Fruit fly (Drosophila melanogaster): Measurements from ENCODE around the gene CG10561.

The CG10561 gene

dm6 chr2L:19154893-19155389 lies 40.7 kb downstream of the CG10561 start:
- TF ChIP-seq CG17801 (GFP tag; optimal IDR thresholded peaks at IDR 0.05; ENCODE audit: partially characterized antibody): no peak

DNA sequence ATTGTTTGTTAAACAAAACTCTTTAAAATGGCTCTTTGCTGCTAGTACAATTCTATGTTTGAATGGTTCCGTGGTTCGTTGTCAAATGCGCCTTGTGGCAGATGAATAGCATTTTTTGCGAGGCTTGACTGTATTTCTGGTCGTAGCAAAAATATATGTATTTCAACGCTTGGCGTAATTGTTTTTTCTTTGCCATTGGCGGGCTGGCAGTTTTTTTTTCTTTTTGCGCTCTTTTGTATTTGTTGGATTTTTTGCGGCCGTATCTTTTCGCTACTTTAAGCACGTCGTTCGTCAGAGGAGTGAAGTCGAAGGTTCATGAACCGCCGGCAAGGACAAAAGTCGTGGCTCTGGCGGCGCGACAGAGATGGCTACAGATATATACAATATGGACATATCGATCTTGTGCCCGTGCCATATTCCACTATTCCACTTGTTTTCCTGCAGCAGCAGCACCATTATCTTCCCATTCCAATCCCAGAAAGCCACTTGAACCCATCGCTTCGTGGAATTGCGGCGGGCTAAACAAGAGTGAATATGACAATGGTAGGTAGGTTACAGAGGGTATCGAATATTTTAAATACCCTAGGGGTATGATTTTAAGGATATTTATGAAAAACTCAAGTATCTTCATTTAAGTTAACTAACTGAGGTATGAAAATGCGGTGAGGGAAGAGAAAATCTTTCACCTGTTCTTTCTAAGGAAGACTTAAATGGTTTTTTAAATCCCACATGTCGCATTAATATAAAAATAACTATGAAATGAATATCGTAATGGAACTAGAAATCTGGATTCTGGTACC lies 41.9 kb downstream of the CG10561 start:
- TF ChIP-seq CG17801 (GFP tag; optimal IDR thresholded peaks at IDR 0.05; ENCODE audit: partially characterized antibody): peak; percentile 61

dm6 chr2L:19156737-19157287 lies 42.6 kb downstream of the CG10561 start:
- peak; percentile 11 for TF ChIP-seq CG17801 (GFP tag; optimal IDR thresholded peaks at IDR 0.05; ENCODE audit: partially characterized antibody)

DNA sequence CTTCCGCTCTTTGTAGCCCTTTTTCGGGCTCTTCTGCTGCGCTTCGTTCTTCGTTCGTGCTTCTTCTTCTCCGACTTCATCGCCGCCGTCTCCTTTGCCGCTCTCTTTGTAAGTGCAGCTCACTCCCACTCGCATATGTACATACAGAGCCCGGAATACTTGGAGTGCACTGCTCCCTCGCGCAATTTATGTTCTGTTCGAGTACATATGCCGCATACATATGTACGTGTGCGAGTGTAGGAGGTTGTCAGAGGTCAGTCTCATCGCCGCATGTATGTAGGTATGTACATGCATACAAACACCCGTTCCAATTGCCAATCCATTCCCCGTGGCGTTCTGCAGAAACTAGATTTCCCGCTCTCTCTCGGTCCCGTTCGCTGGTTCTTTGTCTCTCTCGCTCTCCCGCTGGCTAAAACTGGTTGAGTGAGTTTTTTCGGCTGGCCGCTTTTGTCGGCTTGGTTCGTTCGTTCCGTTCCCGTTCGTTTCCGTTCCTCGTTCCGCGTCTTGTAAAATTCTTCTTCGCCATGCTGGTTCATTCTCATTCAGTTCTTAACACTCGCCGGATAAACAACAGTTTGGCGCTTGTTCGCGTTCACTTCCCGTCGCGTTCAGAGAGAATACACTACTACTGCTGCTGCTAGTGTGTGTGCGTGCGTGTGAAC lies 43.9 kb downstream of the CG10561 start:
- TF ChIP-seq CG17801 (GFP tag; optimal IDR thresholded peaks at IDR 0.05; ENCODE audit: partially characterized antibody): peak; percentile 79

dm6 chr2L:19158679-19159551 lies 44.7 kb downstream of the CG10561 start:
- no peak for TF ChIP-seq CG17801 (GFP tag; optimal IDR thresholded peaks at IDR 0.05; ENCODE audit: partially characterized antibody)

DNA sequence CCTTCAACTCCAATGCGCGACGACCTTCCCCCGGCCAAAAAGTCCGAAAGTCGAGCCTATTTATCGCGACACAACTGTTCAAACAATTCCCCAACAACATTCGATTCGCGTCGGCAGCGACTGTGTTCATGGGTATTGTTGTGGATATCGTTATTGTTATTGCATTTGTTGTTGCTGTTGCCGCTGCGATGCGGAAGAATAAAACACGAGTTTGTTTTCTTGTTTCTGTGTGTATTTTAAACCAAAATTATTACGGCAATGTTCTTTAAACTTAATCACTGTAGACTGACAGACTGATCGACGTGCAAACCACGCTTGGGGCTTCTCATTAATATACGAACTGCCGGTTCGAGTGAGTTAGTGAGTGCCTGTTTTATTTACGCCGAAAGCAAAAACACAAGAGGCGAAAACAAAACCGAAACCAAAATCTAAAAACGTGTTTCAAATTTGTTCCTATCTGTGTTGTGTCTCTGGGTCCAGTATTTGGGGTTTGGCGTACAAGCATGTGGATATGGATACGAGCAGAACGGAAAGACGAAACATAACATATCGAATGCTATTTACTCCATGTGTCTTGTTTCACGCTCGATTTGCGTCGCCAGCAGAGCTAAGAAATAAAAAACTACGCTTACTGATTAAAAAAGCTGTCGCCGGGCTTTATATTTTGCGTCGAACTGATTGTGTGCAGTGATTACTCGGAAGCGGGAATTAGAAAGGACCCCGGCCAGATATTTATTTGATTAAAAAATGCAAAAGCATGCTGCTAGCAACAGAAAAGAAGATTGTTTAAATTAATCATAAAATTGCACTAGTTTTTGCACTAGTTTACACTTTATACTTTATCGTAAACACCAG lies 45.6 kb downstream of the CG10561 start:
- no peak for TF ChIP-seq CG17801 (GFP tag; optimal IDR thresholded peaks at IDR 0.05; ENCODE audit: partially characterized antibody)

DNA sequence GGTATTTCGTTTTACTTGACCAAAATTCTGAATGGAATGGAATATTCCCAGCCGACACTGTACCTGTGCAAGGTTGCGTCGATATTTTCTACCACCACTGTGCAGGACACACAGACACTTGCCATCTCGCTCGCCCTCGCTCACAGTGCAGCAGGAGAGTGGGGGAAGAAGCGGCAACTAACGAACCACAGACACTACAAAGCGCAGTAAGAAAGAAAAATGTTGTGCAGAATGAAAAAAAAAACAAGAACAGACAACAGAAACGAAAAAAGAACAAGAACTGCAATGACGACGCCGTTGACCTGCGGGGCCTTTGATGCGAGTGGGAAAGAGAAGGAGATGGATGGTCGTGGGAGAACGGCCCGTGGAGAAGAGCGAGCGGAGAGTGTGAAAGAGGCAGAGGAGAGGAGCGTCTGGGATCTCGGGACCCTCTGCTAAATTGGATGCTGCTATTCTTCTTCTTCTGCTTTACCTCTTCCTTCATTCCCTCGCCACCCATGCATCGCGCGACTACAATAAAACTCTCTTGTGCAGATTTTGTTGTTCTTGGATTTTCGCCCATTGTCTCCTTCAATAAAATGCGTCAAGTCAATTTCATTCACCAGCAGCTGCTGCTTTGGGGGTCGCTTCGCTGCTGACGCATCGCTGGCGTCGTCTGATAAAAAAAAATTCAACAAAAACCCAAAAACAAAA lies 47.3 kb downstream of the CG10561 start:
- no peak for TF ChIP-seq CG17801 (GFP tag; optimal IDR thresholded peaks at IDR 0.05; ENCODE audit: partially characterized antibody)

- TF ChIP-seq CG17801 (GFP tag; optimal IDR thresholded peaks at IDR 0.05; ENCODE audit: partially characterized antibody): no peak
Observed at dm6 chr2L:19162330-19163100, 48.3 kb downstream of the CG10561 start.

dm6 chr2L:19163143-19163974 lies 49.2 kb downstream of the CG10561 start:
- TF ChIP-seq CG17801 (GFP tag; optimal IDR thresholded peaks at IDR 0.05; ENCODE audit: partially characterized antibody): no peak

DNA sequence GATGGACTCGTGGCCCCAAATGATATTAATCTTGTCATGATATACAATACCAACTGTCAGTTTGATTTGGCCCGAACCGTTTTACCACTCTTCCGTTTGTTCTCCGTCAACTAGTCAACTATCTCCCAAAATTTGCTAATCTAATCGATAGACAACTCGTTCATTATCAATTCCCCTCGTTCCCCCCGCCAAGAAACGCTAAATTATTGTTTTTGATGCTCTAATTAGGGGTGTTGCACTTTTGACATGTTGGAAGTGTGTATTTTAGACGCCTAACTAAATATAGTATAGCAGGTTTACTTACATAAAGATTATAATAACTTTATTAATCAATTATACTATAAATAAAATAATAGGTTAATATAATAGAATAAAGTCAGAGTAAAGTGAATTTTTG lies 49.8 kb downstream of the CG10561 start:
- no peak for TF ChIP-seq CG17801 (GFP tag; optimal IDR thresholded peaks at IDR 0.05; ENCODE audit: partially characterized antibody)

- TF ChIP-seq CG17801 (GFP tag; optimal IDR thresholded peaks at IDR 0.05; ENCODE audit: partially characterized antibody): peak; percentile 84
Observed at dm6 chr2L:19164933-19165813, 51.0 kb downstream of the CG10561 start.
